Fruit fly (Drosophila melanogaster) whole organism, prepupa: ENCODE measurements around the gene NaPi-III.

ENCODE experiments used
- Blimp-1 ChIP-seq: fragments of 200-800 bp; sonication (Bioruptor generic); optimal IDR thresholded peaks from 3 replicates; lab custom pipeline; 2017; ENCODE audit warnings: missing biosample characterization, missing genetic modification characterization, mild to moderate bottlenecking, moderate library complexity, missing genetic modification reagents
- CG10669 ChIP-seq: fragments of 200-800 bp; sonication (Bioruptor generic); optimal IDR thresholded peaks from 3 replicates; lab custom pipeline; 2018; ENCODE audit warnings: missing biosample characterization, mild to moderate bottlenecking, missing genetic modification characterization, moderate library complexity
- CG11294 ChIP-seq: fragments of 200-800 bp; sonication (Bioruptor generic); IDR thresholded peaks from 2 replicates; pipeline ENCODE4 v1.3.6; 2022; ENCODE audit warnings: missing biosample characterization, missing genetic modification characterization
- CG11762 ChIP-seq: fragments of 200-800 bp; sonication (Bioruptor generic); optimal IDR thresholded peaks from 3 replicates; lab custom pipeline; 2016; ENCODE audit warnings: missing biosample characterization, missing genetic modification characterization; ENCODE audit not compliant: insufficient read depth
- CG11902 ChIP-seq: fragments of 200-800 bp; sonication (Bioruptor generic); optimal IDR thresholded peaks from 3 replicates; lab custom pipeline; 2016; ENCODE audit warnings: missing biosample characterization, missing genetic modification characterization
- CG15336 ChIP-seq: fragments of 200-800 bp; sonication (Bioruptor generic); IDR thresholded peaks from 2 replicates; pipeline ENCODE4 v1.3.6; 2022; ENCODE audit warnings: missing biosample characterization, missing genetic modification characterization
- CG1621 ChIP-seq: fragments of 200-800 bp; sonication (Bioruptor generic); optimal IDR thresholded peaks from 3 replicates; lab custom pipeline; 2018; ENCODE audit warnings: missing biosample characterization, mild to moderate bottlenecking, missing genetic modification characterization
- CG16779 ChIP-seq: fragments of 200-800 bp; sonication (Bioruptor generic); optimal IDR thresholded peaks from 3 replicates; lab custom pipeline; 2017; ENCODE audit warnings: missing biosample characterization, mild to moderate bottlenecking, missing genetic modification characterization
- CG34406 ChIP-seq: fragments of 200-800 bp; sonication (Bioruptor generic); optimal IDR thresholded peaks from 3 replicates; lab custom pipeline; 2016; ENCODE audit warnings: missing biosample characterization, missing genetic modification characterization
- CG3919 ChIP-seq: fragments of 200-800 bp; sonication (Bioruptor generic); optimal IDR thresholded peaks from 3 replicates; lab custom pipeline; 2016; ENCODE audit warnings: missing biosample characterization, missing genetic modification characterization
- CG4318 ChIP-seq: fragments of 200-800 bp; sonication (Bioruptor generic); optimal IDR thresholded peaks from 3 replicates; lab custom pipeline; 2017; ENCODE audit warnings: missing biosample characterization, mild to moderate bottlenecking, missing genetic modification characterization
- CG6163 ChIP-seq: fragments of 200-800 bp; sonication (Bioruptor generic); IDR thresholded peaks from 3 replicates; pipeline ENCODE4 v1.3.6; 2022; ENCODE audit warnings: missing biosample characterization, missing genetic modification characterization
- CG6276 ChIP-seq: fragments of 200-800 bp; sonication (Bioruptor generic); optimal IDR thresholded peaks from 2 replicates; lab custom pipeline; 2017; ENCODE audit warnings: missing biosample characterization, mild to moderate bottlenecking, missing genetic modification characterization
- CG6792 ChIP-seq: fragments of 200-800 bp; sonication (Bioruptor generic); optimal IDR thresholded peaks from 3 replicates; lab custom pipeline; 2016; ENCODE audit warnings: missing biosample characterization, missing genetic modification characterization
- CG6808 ChIP-seq: fragments of 200-800 bp; sonication (Bioruptor generic); optimal IDR thresholded peaks from 3 replicates; lab custom pipeline; 2017; ENCODE audit warnings: missing biosample characterization, missing genetic modification characterization, mild to moderate bottlenecking, moderate library complexity, missing genetic modification reagents
- CG8119 ChIP-seq: fragments of 200-800 bp; sonication (Bioruptor generic); IDR thresholded peaks from 3 replicates; pipeline ENCODE4 v1.3.6; 2022; ENCODE audit warnings: missing biosample characterization, missing genetic modification characterization
- CG8319 ChIP-seq: fragments of 200-800 bp; sonication (Bioruptor generic); optimal IDR thresholded peaks from 3 replicates; lab custom pipeline; 2016; ENCODE audit warnings: missing biosample characterization, missing genetic modification characterization
- CG8632 ChIP-seq: fragments of 200-800 bp; sonication (Bioruptor generic); optimal IDR thresholded peaks from 3 replicates; lab custom pipeline; 2016; ENCODE audit warnings: missing biosample characterization, missing genetic modification characterization
- Eip75B ChIP-seq: fragments of 200-800 bp; sonication (Bioruptor generic); optimal IDR thresholded peaks from 3 replicates; lab custom pipeline; 2016; ENCODE audit warnings: missing biosample characterization, missing genetic modification characterization
- Eip78C ChIP-seq: fragments of 200-800 bp; sonication (Bioruptor generic); peaks from one replicate; lab custom pipeline; 2016; ENCODE audit warnings: missing biosample characterization, missing genetic modification characterization
- Ets96B ChIP-seq: fragments of 200-800 bp; optimal IDR thresholded peaks from 2 replicates; lab custom pipeline; 2019; ENCODE audit warnings: missing biosample characterization, mild to moderate bottlenecking, missing genetic modification characterization, moderate library complexity
- Gug ChIP-seq: fragments of 200-800 bp; sonication (Bioruptor generic); IDR thresholded peaks from 2 replicates; pipeline ENCODE4 v1.3.6; 2022; ENCODE audit warnings: missing biosample characterization, missing genetic modification characterization
- Hr4 ChIP-seq: fragments of 200-800 bp; sonication (Bioruptor generic); optimal IDR thresholded peaks from 3 replicates; lab custom pipeline; 2016; ENCODE audit warnings: missing biosample characterization, missing genetic modification characterization
- Met ChIP-seq: fragments of 200-800 bp; sonication (Bioruptor generic); optimal IDR thresholded peaks from 3 replicates; lab custom pipeline; 2016; ENCODE audit warnings: missing biosample characterization, missing genetic modification characterization
- OdsH ChIP-seq: fragments of 200-800 bp; sonication (Bioruptor generic); optimal IDR thresholded peaks from 3 replicates; lab custom pipeline; 2016; ENCODE audit warnings: missing biosample characterization, missing genetic modification characterization
- Smox ChIP-seq: fragments of 200-800 bp; sonication (Bioruptor generic); optimal IDR thresholded peaks from 3 replicates; lab custom pipeline; 2016; ENCODE audit warnings: missing biosample characterization, missing genetic modification characterization
- Sox102F ChIP-seq: fragments of 200-800 bp; sonication (Bioruptor generic); optimal IDR thresholded peaks from 2 replicates; lab custom pipeline; 2016; ENCODE audit warnings: missing biosample characterization, mild to moderate bottlenecking, missing genetic modification characterization
- Sox14 ChIP-seq: fragments of 200-800 bp; sonication (Bioruptor generic); optimal IDR thresholded peaks from 3 replicates; lab custom pipeline; 2016; ENCODE audit warnings: missing biosample characterization, missing genetic modification characterization
- achi ChIP-seq: fragments of 200-800 bp; sonication (Bioruptor generic); optimal IDR thresholded peaks from 3 replicates; lab custom pipeline; 2016; ENCODE audit warnings: missing biosample characterization, missing genetic modification characterization
- dsx ChIP-seq: fragments of 200-800 bp; optimal IDR thresholded peaks from 3 replicates; lab custom pipeline; 2019; ENCODE audit warnings: missing biosample characterization, mild to moderate bottlenecking, missing genetic modification characterization, moderate library complexity; ENCODE audit not compliant: poor library complexity, severe bottlenecking
- eg ChIP-seq: fragments of 200-800 bp; sonication (Bioruptor generic); IDR thresholded peaks from 3 replicates; pipeline ENCODE4 v1.3.6; 2022; ENCODE audit warnings: missing biosample characterization, missing genetic modification characterization
- esn ChIP-seq: fragments of 200-800 bp; sonication (Bioruptor generic); optimal IDR thresholded peaks from 2 replicates; lab custom pipeline; 2016; ENCODE audit warnings: missing biosample characterization, mild to moderate bottlenecking, missing genetic modification characterization, moderate library complexity
- fd59A ChIP-seq: fragments of 200-800 bp; sonication (Bioruptor generic); optimal IDR thresholded peaks from 2 replicates; lab custom pipeline; 2017; ENCODE audit warnings: missing biosample characterization, mild to moderate bottlenecking, missing genetic modification characterization, missing genetic modification reagents
- fkh ChIP-seq: fragments of 200-800 bp; sonication (Bioruptor generic); optimal IDR thresholded peaks from 3 replicates; lab custom pipeline; 2017; ENCODE audit warnings: missing biosample characterization, mild to moderate bottlenecking, missing genetic modification characterization, moderate library complexity
- lz ChIP-seq: fragments of 200-800 bp; sonication (Bioruptor generic); optimal IDR thresholded peaks from 3 replicates; lab custom pipeline; 2016; ENCODE audit warnings: missing biosample characterization, missing genetic modification characterization
- net ChIP-seq: fragments of 200-800 bp; sonication (Bioruptor generic); optimal IDR thresholded peaks from 3 replicates; lab custom pipeline; 2016; ENCODE audit warnings: missing biosample characterization, missing genetic modification characterization
- pdm3 ChIP-seq: fragments of 200-800 bp; sonication (Bioruptor generic); optimal IDR thresholded peaks from 3 replicates; lab custom pipeline; 2016; ENCODE audit warnings: missing biosample characterization, missing genetic modification characterization
- salr ChIP-seq, 2 experiments: fragments of 200-800 bp; sonication (Bioruptor generic); optimal IDR thresholded peaks; 3 replicates each; lab custom pipeline; 2016 to 2018; ENCODE audit warnings: missing biosample characterization in 2 of 2, missing genetic modification characterization in 2 of 2, mild to moderate bottlenecking in 1 of 2
- spab ChIP-seq: fragments of 200-800 bp; sonication (Bioruptor generic); optimal IDR thresholded peaks from 2 replicates; lab custom pipeline; 2017; ENCODE audit warnings: missing biosample characterization, mild to moderate bottlenecking, missing genetic modification characterization, missing genetic modification reagents
- svp ChIP-seq: fragments of 200-800 bp; sonication (Bioruptor generic); peaks from one replicate; lab custom pipeline; 2016; ENCODE audit warnings: missing biosample characterization, missing genetic modification characterization
- vri ChIP-seq: fragments of 200-800 bp; sonication (Bioruptor generic); optimal IDR thresholded peaks from 3 replicates; lab custom pipeline; 2016; ENCODE audit warnings: missing biosample characterization, mild to moderate bottlenecking, missing genetic modification characterization

NaPi-III gene

DNA sequence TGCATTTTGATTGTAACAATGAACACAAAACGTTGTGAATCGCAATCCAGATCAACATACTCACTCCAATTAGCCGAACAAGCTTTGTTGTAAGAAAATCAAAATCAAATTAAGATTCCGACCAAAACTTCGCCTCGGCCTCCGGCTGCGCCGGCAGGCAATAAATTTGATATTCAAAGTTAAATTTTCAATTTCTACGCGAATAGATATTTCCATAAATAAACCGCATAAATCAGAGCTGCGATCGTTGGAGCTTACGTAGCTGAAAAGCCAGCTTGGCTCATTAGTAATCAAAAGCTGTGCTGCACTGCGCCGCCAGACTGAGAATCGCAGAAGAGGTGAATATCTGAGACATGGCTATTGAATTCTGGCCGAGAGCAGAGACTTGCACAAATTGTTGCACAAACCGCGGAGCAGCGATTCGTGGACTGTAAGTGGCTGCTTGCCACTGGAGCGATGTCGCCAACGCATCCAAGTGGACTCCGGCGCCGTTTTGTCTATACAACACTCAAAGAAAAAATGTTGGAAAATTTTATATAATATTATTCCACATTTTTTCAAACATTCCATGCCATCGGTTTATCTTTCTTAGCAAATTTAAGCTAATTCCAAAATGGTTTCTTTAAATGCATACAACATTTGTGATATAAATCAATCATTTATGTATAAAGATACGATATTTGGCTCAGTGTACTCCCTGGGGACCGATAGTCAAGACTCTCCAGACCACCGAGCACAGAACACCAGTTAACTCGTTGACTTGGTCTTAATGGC, 25.5 kb downstream of the NaPi-III start (continued):
- TF ChIP-seq CG1621: peak; percentile 60
- peak; percentile 56 for TF ChIP-seq Sox14 (GFP tag; lab: Kevin White, UChicago)
- TF ChIP-seq Eip75B: peak; percentile 63
- peak; percentile 41 for TF ChIP-seq CG11762 (GFP tag; lab: Kevin White, UChicago)
- TF ChIP-seq lz (GFP tag; lab: Kevin White, UChicago): no peak
- TF ChIP-seq CG10669: peak; percentile 85
- peak; percentile 70 for TF ChIP-seq Hr4 (GFP tag; lab: Kevin White, UChicago)
- peak; percentile 69 for TF ChIP-seq CG6276 (GFP tag; lab: Kevin White, UChicago)
- 0 out of 2 replicates have a peak, but pooled peaks have one; percentile 54 for TF ChIP-seq CG11294 (GFP tag; lab: Robert Waterston, UW)
- peak; percentile 19 for TF ChIP-seq CG6792 (GFP tag; lab: Kevin White, UChicago)
- peak; percentile 60 for TF ChIP-seq net (GFP tag; lab: Kevin White, UChicago)
- TF ChIP-seq Sox102F (GFP tag; lab: Kevin White, UChicago): no peak
- TF ChIP-seq salr (GFP tag; optimal IDR thresholded peaks at IDR 0.05; lab: Kevin White, UChicago): peak; percentile 22 to 74
- peak; percentile 57 for TF ChIP-seq pdm3 (GFP tag; lab: Kevin White, UChicago)

DNA sequence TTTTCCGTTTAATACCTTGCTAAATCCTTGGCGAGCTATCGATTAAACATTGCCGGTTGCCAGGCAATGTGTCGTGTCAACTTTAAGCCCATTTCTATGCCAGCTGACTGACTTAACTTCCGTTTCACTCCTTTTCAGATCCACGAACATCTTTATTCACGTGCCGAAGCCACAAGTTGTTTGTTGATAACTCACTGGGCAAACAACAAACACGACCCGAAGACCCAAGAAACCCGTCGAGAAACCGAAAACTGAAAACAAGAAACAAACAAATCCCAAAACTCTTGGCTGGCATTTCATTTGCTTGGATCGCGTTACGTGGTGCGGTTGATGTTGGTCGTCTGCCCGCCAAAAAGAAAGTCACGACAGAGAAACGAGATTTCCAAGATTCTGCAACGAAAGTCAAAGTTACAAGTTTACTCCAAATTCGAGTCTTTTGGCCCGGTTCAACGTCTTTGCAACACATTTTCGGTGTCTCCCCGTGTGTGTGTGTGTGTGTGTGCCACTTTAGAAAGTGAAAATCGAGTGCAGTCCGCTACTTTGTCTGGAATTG, 27.7 kb downstream of the NaPi-III start, which contains the start of gene CG6216:
Gene CG6216, minus strand, starts transcription at position 51 of the 553 bp plus-strand sequence.
- TF ChIP-seq eg (GFP tag; lab: Robert Waterston, UW) (no peak), svp (peak; percentile 54), fd59A (GFP tag; lab: Kevin White, UChicago) (no peak), CG6808 (no peak), CG11762 (GFP tag; lab: Kevin White, UChicago) (no peak), CG16779 (tag; lab: Kevin White, UChicago) (no peak), CG6276 (GFP tag; lab: Kevin White, UChicago) (peak; percentile 29), spab (GFP tag; lab: Kevin White, UChicago) (no peak), pdm3 (GFP tag; lab: Kevin White, UChicago) (no peak), fkh (GFP tag; lab: Kevin White, UChicago) (peak; percentile 27), Blimp-1 (GFP tag; lab: Kevin White, UChicago) (peak; percentile 99), Eip78C (GFP tag; lab: Kevin White, UChicago) (peak; percentile 40), Met (GFP tag; lab: Kevin White, UChicago) (peak; percentile 1), achi (GFP tag; lab: Kevin White, UChicago) (peak; percentile 6), lz (GFP tag; lab: Kevin White, UChicago) (no peak), Eip75B (peak; percentile 36), CG6163 (GFP tag; lab: Robert Waterston, UW) (no peak), Smox (GFP tag; lab: Kevin White, UChicago) (no peak), Sox14 (GFP tag; lab: Kevin White, UChicago) (no peak), CG8319 (GFP tag; lab: Kevin White, UChicago) (no peak)

DNA sequence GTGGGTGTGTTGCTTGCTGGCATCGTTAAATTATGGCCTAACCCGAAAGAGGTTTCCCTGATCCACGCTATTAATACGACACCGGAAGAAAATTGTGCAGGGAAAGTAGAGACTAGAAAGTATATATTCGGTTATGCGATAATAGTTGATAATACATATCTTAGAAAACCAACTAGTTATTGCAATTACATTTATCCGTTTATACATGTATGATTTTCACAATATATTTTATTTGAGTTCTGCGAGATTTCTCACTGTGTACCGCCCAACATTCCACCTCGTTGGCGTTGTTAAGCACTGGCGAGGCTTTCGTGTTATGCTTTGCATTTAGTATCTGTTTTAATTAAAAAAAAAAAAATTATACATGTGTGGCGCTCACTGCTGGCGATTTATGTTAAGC, 32.2 kb downstream of the NaPi-III start:
- TF ChIP-seq CG3919: peak; percentile 41
- TF ChIP-seq Blimp-1 (GFP tag; lab: Kevin White, UChicago): no peak
- no peak for TF ChIP-seq Ets96B (tag; lab: Kevin White, UChicago)
- TF ChIP-seq CG11294 (GFP tag; lab: Robert Waterston, UW): peak; percentile 60
- TF ChIP-seq CG8319 (GFP tag; lab: Kevin White, UChicago): no peak
- TF ChIP-seq pdm3 (GFP tag; lab: Kevin White, UChicago): peak; percentile 62
- TF ChIP-seq CG15336 (GFP tag; lab: Robert Waterston, UW): peak; percentile 85
- peak; percentile 82; the same call in 2 of the 3 replicates for TF ChIP-seq CG8119 (GFP tag; lab: Robert Waterston, UW)
- no peak for TF ChIP-seq CG11902 (GFP tag; lab: Kevin White, UChicago)
- TF ChIP-seq CG8632 (GFP tag; lab: Kevin White, UChicago): no peak
- TF ChIP-seq Hr4 (GFP tag; lab: Kevin White, UChicago): peak; percentile 71
- TF ChIP-seq Gug (GFP tag; lab: Robert Waterston, UW): peak; percentile 69; the same call in 1 of the 2 replicates
- peak; percentile 59 for TF ChIP-seq achi (GFP tag; lab: Kevin White, UChicago)
- peak; percentile 5 for TF ChIP-seq dsx (GFP tag; lab: Kevin White, UChicago)
- peak; percentile 14 for TF ChIP-seq CG6808
- TF ChIP-seq esn (GFP tag; lab: Kevin White, UChicago): peak; percentile 32
- no peak for TF ChIP-seq Sox102F (GFP tag; lab: Kevin White, UChicago)
- peak; percentile 61 for TF ChIP-seq OdsH
- TF ChIP-seq vri (GFP tag; lab: Kevin White, UChicago): no peak
- TF ChIP-seq salr (GFP tag; optimal IDR thresholded peaks at IDR 0.05; lab: Kevin White, UChicago): peak in 1 of 2 experiments; percentile 35
- peak; percentile 20 for TF ChIP-seq lz (GFP tag; lab: Kevin White, UChicago)
- peak; percentile 26 for TF ChIP-seq Smox (GFP tag; lab: Kevin White, UChicago)
- TF ChIP-seq Eip75B: no peak
- no peak for TF ChIP-seq CG6792 (GFP tag; lab: Kevin White, UChicago)
- peak; percentile 6 for TF ChIP-seq CG34406 (GFP tag; lab: Kevin White, UChicago)
- TF ChIP-seq CG4318: peak; percentile 38
- peak; percentile 9 for TF ChIP-seq Sox14 (GFP tag; lab: Kevin White, UChicago)
